Fruit fly (Drosophila melanogaster): ENCODE measurements around the gene CG4770.

Gene CG4770

dm6 chr3R:19924331-19924730, 6.0 kb downstream of the CG4770 start (continued):
- TF ChIP-seq net (GFP tag; optimal IDR thresholded peaks at IDR 0.05) (peak; percentile 46), topi (GFP tag; optimal IDR thresholded peaks at IDR 0.05) (no peak), CG4318 (GFP tag; optimal IDR thresholded peaks at IDR 0.05) (no peak), Eip93F (GFP tag; optimal IDR thresholded peaks at IDR 0.05) (no peak), Hr38 (GFP tag; optimal IDR thresholded peaks at IDR 0.05) (no peak), CG11902 (GFP tag; optimal IDR thresholded peaks at IDR 0.05) (no peak), pdm3 (GFP tag; optimal IDR thresholded peaks at IDR 0.05) (peak; percentile 36), CG9139 (GFP tag; optimal IDR thresholded peaks at IDR 0.05) (peak; percentile 32), fd59A (GFP tag; optimal IDR thresholded peaks at IDR 0.05) (peak; percentile 33), Met (GFP tag; optimal IDR thresholded peaks at IDR 0.05) (peak; percentile 36), CG32006 (GFP tag; optimal IDR thresholded peaks at IDR 0.05) (no peak), CG6808 (GFP tag; optimal IDR thresholded peaks at IDR 0.05) (no peak), CG6854 (GFP tag; optimal IDR thresholded peaks at IDR 0.05) (no peak), CG11294 (GFP tag; IDR thresholded peaks at IDR 0.05) (no peak), CG11762 (GFP tag; optimal IDR thresholded peaks at IDR 0.05; ENCODE audit: insufficient read depth) (peak; percentile 5), esn (GFP tag; optimal IDR thresholded peaks at IDR 0.05) (no peak), CG8632 (GFP tag; optimal IDR thresholded peaks at IDR 0.05) (peak; percentile 52), CG7368 (GFP tag; optimal IDR thresholded peaks at IDR 0.05) (peak; percentile 57), lz (GFP tag; optimal IDR thresholded peaks at IDR 0.05) (no peak), CG3919 (GFP tag; optimal IDR thresholded peaks at IDR 0.05) (no peak), Hr4 (GFP tag; optimal IDR thresholded peaks at IDR 0.05) (no peak), OdsH (GFP tag; optimal IDR thresholded peaks at IDR 0.05) (no peak), CG31627 (GFP tag; optimal IDR thresholded peaks at IDR 0.05) (no peak), Smox (GFP tag; optimal IDR thresholded peaks at IDR 0.05) (peak; percentile 25), Blimp-1 (GFP tag; optimal IDR thresholded peaks at IDR 0.05) (no peak), achi (GFP tag; optimal IDR thresholded peaks at IDR 0.05) (peak; percentile 28), dsx (GFP tag; optimal IDR thresholded peaks at IDR 0.05; ENCODE audit: poor library complexity, severe bottlenecking) (no peak), CG1621 (tag; optimal IDR thresholded peaks at IDR 0.05) (no peak), ss (GFP tag; optimal IDR thresholded peaks at IDR 0.05) (peak in 1 of 2 experiments; percentile 87), fd85E (GFP tag; optimal IDR thresholded peaks at IDR 0.05) (no peak), spab (GFP tag; optimal IDR thresholded peaks at IDR 0.05) (peak; percentile 51)

- TF ChIP-seq acj6 (GFP tag; optimal IDR thresholded peaks at IDR 0.05) (no peak), Lpt (GFP tag; optimal IDR thresholded peaks at IDR 0.05) (no peak), Met (GFP tag; optimal IDR thresholded peaks at IDR 0.05) (no peak), cyc (GFP tag; optimal IDR thresholded peaks at IDR 0.05) (no peak), salr (GFP tag; optimal IDR thresholded peaks at IDR 0.05) (no peak), net (GFP tag; optimal IDR thresholded peaks at IDR 0.05) (no peak), CG1621 (tag; optimal IDR thresholded peaks at IDR 0.05) (no peak), CG6808 (GFP tag; optimal IDR thresholded peaks at IDR 0.05) (no peak), eg (GFP tag; IDR thresholded peaks at IDR 0.05) (no peak), Hr38 (GFP tag; optimal IDR thresholded peaks at IDR 0.05) (no peak)
These were observed 7.0 kb downstream of the CG4770 start, which contains the start of gene CG4462 for dm6 chr3R:19925271-19925670. Gene CG4462 (minus strand): TSS chr3R:19925371.

dm6 chr3R:19928544-19928943, 10.2 kb downstream of the CG4770 start, which contains the start of gene CG4459:
Gene CG4459 (minus strand): TSS chr3R:19928644.
- no peak for TF ChIP-seq CG6854 (GFP tag; optimal IDR thresholded peaks at IDR 0.05)
- no peak for TF ChIP-seq achi (GFP tag; optimal IDR thresholded peaks at IDR 0.05)
- no peak for TF ChIP-seq CG11762 (GFP tag; optimal IDR thresholded peaks at IDR 0.05; ENCODE audit: insufficient read depth)
- TF ChIP-seq CG34406 (GFP tag; optimal IDR thresholded peaks at IDR 0.05) = no peak
- TF ChIP-seq Sox15 (GFP tag; optimal IDR thresholded peaks at IDR 0.05) = no peak
- no peak for TF ChIP-seq net (GFP tag; optimal IDR thresholded peaks at IDR 0.05)
- TF ChIP-seq CG3919 (GFP tag; optimal IDR thresholded peaks at IDR 0.05) = no peak
- no peak for TF ChIP-seq dsx (GFP tag; optimal IDR thresholded peaks at IDR 0.05; ENCODE audit: poor library complexity, severe bottlenecking)
- TF ChIP-seq CG8632 (GFP tag; optimal IDR thresholded peaks at IDR 0.05) = no peak
- no peak for TF ChIP-seq fd59A (GFP tag; optimal IDR thresholded peaks at IDR 0.05)
- TF ChIP-seq CG31627 (GFP tag; optimal IDR thresholded peaks at IDR 0.05) = no peak
- TF ChIP-seq CG6808 (GFP tag; optimal IDR thresholded peaks at IDR 0.05) = no peak
- no peak for TF ChIP-seq CG11902 (GFP tag; optimal IDR thresholded peaks at IDR 0.05)
- TF ChIP-seq CG8119 (GFP tag; IDR thresholded peaks at IDR 0.05) = no peak
- no peak for TF ChIP-seq CG10669 (GFP tag; optimal IDR thresholded peaks at IDR 0.05)
- TF ChIP-seq spab (GFP tag; optimal IDR thresholded peaks at IDR 0.05) = no peak
